Fruit fly (Drosophila melanogaster): ENCODE results near the gene CG34353.

Gene CG34353

DNA sequence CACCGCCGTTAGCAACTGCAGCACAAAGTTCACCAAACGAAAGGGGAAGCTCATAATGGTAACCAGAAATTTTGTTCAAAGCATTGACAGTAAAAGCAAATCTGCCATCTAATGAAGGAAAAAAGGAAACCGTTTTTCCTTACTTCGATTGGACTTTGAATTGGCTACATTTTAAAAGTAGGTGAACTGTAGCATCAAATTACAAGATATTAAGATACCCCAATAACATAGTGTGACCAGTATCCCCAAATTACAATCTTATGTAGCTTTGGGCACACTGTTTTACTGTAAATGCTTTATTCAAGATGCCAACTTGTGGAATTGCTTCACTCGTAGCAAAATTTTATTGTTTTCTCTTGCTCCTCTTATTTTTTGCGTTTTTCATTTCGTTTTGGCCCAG lies 33.4 kb downstream of the CG34353 start, which contains the start of gene CG12426:
Gene CG12426 (minus strand): TSS at position 101 of the 400 bp plus-strand sequence.
- TF ChIP-seq toe (GFP tag; optimal IDR thresholded peaks at IDR 0.05) (no peak), CG33017 (tag; optimal IDR thresholded peaks at IDR 0.05) (no peak), kay (GFP tag; ENCODE audit: borderline replicate concordance) (no peak), bab1 (GFP tag; optimal IDR thresholded peaks at IDR 0.05) (no peak), CG7101 (tag; optimal IDR thresholded peaks at IDR 0.05) (no peak)

DNA sequence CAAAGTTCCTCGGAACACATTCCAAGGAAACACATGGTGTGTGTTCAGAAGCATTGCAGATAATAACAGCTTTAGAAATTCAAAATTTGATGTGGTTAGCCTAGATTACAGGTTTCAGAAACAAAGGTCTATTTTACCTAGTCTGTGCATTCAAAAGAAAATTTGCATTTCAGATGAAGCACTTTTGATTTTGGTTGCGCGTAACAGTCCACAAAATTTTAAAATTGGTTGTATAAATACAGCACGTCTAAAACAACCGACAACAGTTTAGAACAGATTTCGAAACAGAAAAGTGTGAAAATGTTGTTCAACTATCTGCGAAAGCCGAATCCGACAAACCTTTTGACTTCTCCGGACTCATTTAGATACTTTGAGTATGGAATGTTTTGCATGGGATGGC lies 60.0 kb downstream of the CG34353 start, which contains the start of gene Or98a:
Gene Or98a (plus strand): TSS at position 301 of the 400 bp plus-strand sequence.
- TF ChIP-seq kay (GFP tag; ENCODE audit: borderline replicate concordance): no peak
- TF ChIP-seq CG5204 (GFP tag; optimal IDR thresholded peaks at IDR 0.05): no peak
- TF ChIP-seq CG11617 (GFP tag; optimal IDR thresholded peaks at IDR 0.05): no peak
- TF ChIP-seq ovo (GFP tag; optimal IDR thresholded peaks at IDR 0.05): no peak
- no peak for TF ChIP-seq Clk (GFP tag; optimal IDR thresholded peaks at IDR 0.05)
- no peak for TF ChIP-seq bab1 (GFP tag; optimal IDR thresholded peaks at IDR 0.05)
- TF ChIP-seq CG1620 (GFP tag; optimal IDR thresholded peaks at IDR 0.05): no peak
- no peak for TF ChIP-seq CG7045 (GFP tag; optimal IDR thresholded peaks at IDR 0.05)
- TF ChIP-seq CG12768 (GFP tag; optimal IDR thresholded peaks at IDR 0.05): no peak
- no peak for TF ChIP-seq cic (GFP tag; optimal IDR thresholded peaks at IDR 0.05)
- no peak for TF ChIP-seq pad (GFP tag; optimal IDR thresholded peaks at IDR 0.05)

DNA sequence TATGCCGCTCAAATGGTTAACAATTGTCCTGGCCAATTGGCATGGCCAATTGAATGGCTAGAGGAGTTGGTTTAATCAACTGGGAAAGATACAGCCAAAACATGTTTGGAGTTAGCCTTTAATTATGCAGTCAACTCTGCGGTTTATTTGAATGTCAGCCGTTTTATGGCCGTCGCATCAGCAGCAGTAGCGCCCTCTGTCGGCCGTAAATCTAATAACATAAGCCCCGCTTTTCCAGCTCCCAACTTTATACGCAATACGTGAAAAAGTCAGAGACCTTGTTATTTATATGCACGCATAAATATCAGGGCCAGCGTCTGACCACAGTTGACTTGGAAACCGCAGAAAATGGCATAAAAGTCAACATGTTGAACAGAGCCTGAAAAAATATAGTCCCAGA lies 61.8 kb downstream of the CG34353 start:
- no peak for TF ChIP-seq kay (GFP tag; ENCODE audit: borderline replicate concordance)
- no peak for TF ChIP-seq CG7101 (tag; optimal IDR thresholded peaks at IDR 0.05)
- TF ChIP-seq Mnt (GFP tag; optimal IDR thresholded peaks at IDR 0.05): no peak
- no peak for TF ChIP-seq Hr96 (GFP tag; optimal IDR thresholded peaks at IDR 0.05)
- no peak for TF ChIP-seq CG7045 (GFP tag; optimal IDR thresholded peaks at IDR 0.05)
- no peak for TF ChIP-seq CG5204 (GFP tag; optimal IDR thresholded peaks at IDR 0.05)
- TF ChIP-seq Clk (GFP tag; optimal IDR thresholded peaks at IDR 0.05): no peak
- TF ChIP-seq pad (GFP tag; optimal IDR thresholded peaks at IDR 0.05): no peak
- no peak for TF ChIP-seq toe (GFP tag; optimal IDR thresholded peaks at IDR 0.05)
- TF ChIP-seq tj (GFP tag; optimal IDR thresholded peaks at IDR 0.05): no peak
- TF ChIP-seq CG33017 (tag; optimal IDR thresholded peaks at IDR 0.05): no peak
- no peak for TF ChIP-seq bab1 (GFP tag; optimal IDR thresholded peaks at IDR 0.05)
- TF ChIP-seq CG1620 (GFP tag; optimal IDR thresholded peaks at IDR 0.05): no peak
- no peak for TF ChIP-seq cnc (optimal IDR thresholded peaks at IDR 0.05)
- TF ChIP-seq ovo (GFP tag; optimal IDR thresholded peaks at IDR 0.05): no peak
- no peak for TF ChIP-seq Crg-1 (GFP tag; optimal IDR thresholded peaks at IDR 0.05)
- no peak for TF ChIP-seq CG14711 (tag; optimal IDR thresholded peaks at IDR 0.05)
- no peak for TF ChIP-seq CG11617 (GFP tag; optimal IDR thresholded peaks at IDR 0.05)
- no peak for TF ChIP-seq CG12768 (GFP tag; optimal IDR thresholded peaks at IDR 0.05)
- no peak for TF ChIP-seq cic (GFP tag; optimal IDR thresholded peaks at IDR 0.05)

DNA sequence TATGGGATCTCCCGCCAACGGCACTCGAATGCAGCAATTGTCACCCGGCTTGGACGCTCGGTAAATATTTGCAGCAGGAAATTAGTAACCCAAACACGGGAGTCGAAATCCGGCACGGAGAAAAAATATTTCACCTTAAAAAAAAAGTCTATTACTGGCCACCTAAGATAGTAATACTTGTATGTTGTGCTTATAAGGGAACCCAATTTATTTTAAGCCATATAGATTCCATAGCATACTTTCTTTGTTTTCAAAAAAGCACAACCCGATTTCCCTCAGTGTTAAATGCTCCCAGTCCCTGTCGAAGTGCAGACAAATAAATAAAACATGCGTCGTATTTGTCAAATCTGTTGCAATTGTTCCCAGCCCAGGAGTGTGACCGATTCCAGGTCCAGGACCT lies 79.5 kb downstream of the CG34353 start:
- TF ChIP-seq CG1620 (GFP tag; optimal IDR thresholded peaks at IDR 0.05) (no peak), CG33017 (tag; optimal IDR thresholded peaks at IDR 0.05) (no peak), toe (GFP tag; optimal IDR thresholded peaks at IDR 0.05) (no peak), CG7101 (tag; optimal IDR thresholded peaks at IDR 0.05) (no peak), CG14711 (tag; optimal IDR thresholded peaks at IDR 0.05) (no peak), Clk (GFP tag; optimal IDR thresholded peaks at IDR 0.05) (no peak), CG7045 (GFP tag; optimal IDR thresholded peaks at IDR 0.05) (no peak), Hr96 (GFP tag; optimal IDR thresholded peaks at IDR 0.05) (no peak), CG5204 (GFP tag; optimal IDR thresholded peaks at IDR 0.05) (no peak), cnc (optimal IDR thresholded peaks at IDR 0.05) (no peak), CG12768 (GFP tag; optimal IDR thresholded peaks at IDR 0.05) (no peak), ovo (GFP tag; optimal IDR thresholded peaks at IDR 0.05) (no peak), Mnt (GFP tag; optimal IDR thresholded peaks at IDR 0.05) (no peak), tj (GFP tag; optimal IDR thresholded peaks at IDR 0.05) (no peak), CG11617 (GFP tag; optimal IDR thresholded peaks at IDR 0.05) (no peak), cic (GFP tag; optimal IDR thresholded peaks at IDR 0.05) (no peak), kay (GFP tag; ENCODE audit: borderline replicate concordance) (no peak), bab1 (GFP tag; optimal IDR thresholded peaks at IDR 0.05) (no peak), Crg-1 (GFP tag; optimal IDR thresholded peaks at IDR 0.05) (no peak)

DNA sequence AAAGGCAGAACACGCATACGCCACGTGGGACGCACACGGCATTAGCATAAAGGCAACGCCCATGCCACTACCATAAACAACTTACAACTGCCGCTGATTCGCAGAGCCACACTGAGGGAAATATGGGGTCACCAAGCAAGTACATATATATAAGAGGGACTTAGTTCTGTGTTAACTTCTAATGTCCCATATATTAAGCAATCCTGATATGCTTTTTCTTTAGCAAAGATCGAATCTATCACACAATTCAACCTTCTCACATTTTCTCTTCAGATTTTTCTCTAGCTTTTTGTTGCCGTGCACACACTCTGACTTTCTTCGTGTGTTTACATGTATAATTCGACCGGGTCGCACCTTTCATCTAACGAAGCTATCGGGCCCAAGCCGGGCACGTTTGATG lies 92.4 kb downstream of the CG34353 start:
- TF ChIP-seq CG7101 (tag; optimal IDR thresholded peaks at IDR 0.05): no peak
- TF ChIP-seq CG14711 (tag; optimal IDR thresholded peaks at IDR 0.05): no peak
- TF ChIP-seq CG7045 (GFP tag; optimal IDR thresholded peaks at IDR 0.05): no peak
- no peak for TF ChIP-seq cic (GFP tag; optimal IDR thresholded peaks at IDR 0.05)
- TF ChIP-seq CG5204 (GFP tag; optimal IDR thresholded peaks at IDR 0.05): no peak
- no peak for TF ChIP-seq CG33017 (tag; optimal IDR thresholded peaks at IDR 0.05)
- TF ChIP-seq toe (GFP tag; optimal IDR thresholded peaks at IDR 0.05): no peak
- no peak for TF ChIP-seq CG12768 (GFP tag; optimal IDR thresholded peaks at IDR 0.05)
- no peak for TF ChIP-seq kay (GFP tag; ENCODE audit: borderline replicate concordance)
- no peak for TF ChIP-seq ovo (GFP tag; optimal IDR thresholded peaks at IDR 0.05)
- no peak for TF ChIP-seq Hr96 (GFP tag; optimal IDR thresholded peaks at IDR 0.05)
- TF ChIP-seq pad (GFP tag; optimal IDR thresholded peaks at IDR 0.05): no peak
- no peak for TF ChIP-seq bab1 (GFP tag; optimal IDR thresholded peaks at IDR 0.05)
- no peak for TF ChIP-seq Clk (GFP tag; optimal IDR thresholded peaks at IDR 0.05)
- no peak for TF ChIP-seq Crg-1 (GFP tag; optimal IDR thresholded peaks at IDR 0.05)
- TF ChIP-seq CG1620 (GFP tag; optimal IDR thresholded peaks at IDR 0.05): no peak
- no peak for TF ChIP-seq CG11617 (GFP tag; optimal IDR thresholded peaks at IDR 0.05)

DNA sequence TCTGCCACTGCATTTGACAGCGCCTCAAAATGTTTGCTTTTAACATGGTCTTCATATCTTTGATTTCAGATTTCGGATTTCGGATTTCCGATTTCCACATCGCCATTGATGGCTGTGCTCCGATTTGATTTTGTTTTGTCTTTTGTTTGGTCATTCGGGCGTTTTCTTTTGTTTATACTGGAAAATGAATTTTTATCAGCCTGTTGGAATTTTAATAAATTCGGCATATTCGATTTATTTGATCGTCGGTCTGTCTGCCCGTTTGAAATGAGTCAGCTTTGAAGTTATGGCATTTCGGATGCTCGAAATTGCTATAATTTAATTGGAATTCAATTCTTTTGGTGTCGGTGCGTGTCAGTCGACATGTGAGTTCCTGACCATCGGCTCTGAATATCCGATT lies 165.0 kb downstream of the CG34353 start:
- TF ChIP-seq CG33017 (tag; optimal IDR thresholded peaks at IDR 0.05): no peak
- TF ChIP-seq Crg-1 (GFP tag; optimal IDR thresholded peaks at IDR 0.05): no peak
- no peak for TF ChIP-seq bab1 (GFP tag; optimal IDR thresholded peaks at IDR 0.05)
- TF ChIP-seq CG5204 (GFP tag; optimal IDR thresholded peaks at IDR 0.05): no peak
- TF ChIP-seq CG7045 (GFP tag; optimal IDR thresholded peaks at IDR 0.05): no peak
- no peak for TF ChIP-seq toe (GFP tag; optimal IDR thresholded peaks at IDR 0.05)
- TF ChIP-seq cic (GFP tag; optimal IDR thresholded peaks at IDR 0.05): no peak
- TF ChIP-seq kay (GFP tag; ENCODE audit: borderline replicate concordance): no peak
